Worm (Caenorhabditis elegans) whole organism, mixed stage, embryonic: ENCODE measurements around the gene F20D6.5.

Experiments used
- ceh-83 ChIP-seq: fragments of 200-800 bp; sonication (Bioruptor generic); optimal IDR thresholded peaks from 2 replicates; lab custom pipeline; 2018; ENCODE audit warnings: mild to moderate bottlenecking, missing genetic modification characterization, missing compliant biosample characterization
- ces-1 ChIP-seq: fragments of 150-350 bp; optimal IDR thresholded peaks from 2 replicates; lab custom pipeline; 2014; ENCODE audit warnings: missing biosample characterization, missing genetic modification reagents, missing genetic modification characterization
- elt-3 ChIP-seq: fragments of 150-350 bp; optimal IDR thresholded peaks from 2 replicates; lab custom pipeline; 2014; ENCODE audit warnings: missing biosample characterization, missing genetic modification characterization
- lin-13 ChIP-seq: fragments of 150-350 bp; optimal IDR thresholded peaks from 2 replicates; lab custom pipeline; 2014; ENCODE audit warnings: missing biosample characterization, missing genetic modification characterization
- lsy-2 ChIP-seq: fragments of 150-350 bp; optimal IDR thresholded peaks from 2 replicates; lab custom pipeline; 2014; ENCODE audit warnings: missing biosample characterization, missing genetic modification characterization
- mep-1 ChIP-seq: fragments of 150-350 bp; optimal IDR thresholded peaks from 2 replicates; lab custom pipeline; 2017; ENCODE audit warnings: missing biosample characterization, missing genetic modification reagents, missing genetic modification characterization, inconsistent platforms
- nhr-12 ChIP-seq: fragments of 150-350 bp; optimal IDR thresholded peaks from 2 replicates; lab custom pipeline; 2014; ENCODE audit warnings: missing biosample characterization, missing genetic modification characterization
- nhr-237 ChIP-seq: fragments of 150-350 bp; optimal IDR thresholded peaks from 2 replicates; lab custom pipeline; 2014; ENCODE audit warnings: missing biosample characterization, missing genetic modification characterization
- nhr-28 ChIP-seq: fragments of 150-350 bp; optimal IDR thresholded peaks from 2 replicates; lab custom pipeline; 2014; ENCODE audit warnings: missing biosample characterization, missing genetic modification characterization
- nhr-76 ChIP-seq: sonication (generic microtip); optimal IDR thresholded peaks from 2 replicates; lab custom pipeline; 2017; ENCODE audit warnings: missing biosample characterization, missing genetic modification characterization
- pha-4 ChIP-seq: fragments of 150-350 bp; optimal IDR thresholded peaks from 2 replicates; lab custom pipeline; 2018; ENCODE audit warnings: missing biosample characterization, missing genetic modification reagents, missing genetic modification characterization
- sem-2 ChIP-seq: fragments of 200-800 bp; sonication (Bioruptor generic); optimal IDR thresholded peaks from 2 replicates; lab custom pipeline; 2018; ENCODE audit warnings: mild to moderate bottlenecking, missing genetic modification characterization, missing compliant biosample characterization
- snpc-4 ChIP-seq: fragments of 150-350 bp; optimal IDR thresholded peaks from 2 replicates; lab custom pipeline; 2014; ENCODE audit warnings: missing biosample characterization, missing genetic modification characterization
- ztf-11 ChIP-seq: fragments of 150-350 bp; optimal IDR thresholded peaks from 2 replicates; lab custom pipeline; 2014; ENCODE audit warnings: missing biosample characterization, missing genetic modification characterization

- TF ChIP-seq nhr-12 (tag; lab: Kevin White, UChicago) (no peak), nhr-28 (tag; lab: Kevin White, UChicago) (no peak), lin-13 (tag; lab: Kevin White, UChicago) (no peak), nhr-76 (tag; lab: Kevin White, UChicago) (no peak), ceh-83 (no peak), lsy-2 (tag; lab: Kevin White, UChicago) (no peak), pha-4 (tag; lab: Kevin White, UChicago) (no peak), mep-1 (tag; lab: Kevin White, UChicago) (no peak), nhr-237 (tag; lab: Kevin White, UChicago) (no peak), ztf-11 (tag; lab: Kevin White, UChicago) (no peak), sem-2 (no peak), snpc-4 (tag; lab: Kevin White, UChicago) (no peak), ces-1 (GFP tag; lab: Kevin White, UChicago) (no peak), elt-3 (tag; lab: Kevin White, UChicago) (no peak)
These were observed 4.3 kb upstream of the F20D6.5 start, which contains the start of gene sul-2 for ce11 chrV:8157446-8157845.
